Fruit fly (Drosophila melanogaster) whole organism, wandering third instar larva: ENCODE results near the gene Rcd4.

Source experiments
- CG32264 ChIP-seq: fragments of 200-800 bp; sonication (Bioruptor generic); optimal IDR thresholded peaks from 2 replicates; lab custom pipeline; 2016; ENCODE audit warnings: missing biosample characterization, missing genetic modification characterization
- CG9705 ChIP-seq: fragments of 200-800 bp; sonication (Bioruptor generic); optimal IDR thresholded peaks from 2 replicates; lab custom pipeline; 2018; ENCODE audit warnings: missing biosample characterization, mild to moderate bottlenecking, missing genetic modification characterization
- Dfd ChIP-seq: fragments of >200 bp; optimal IDR thresholded peaks from 2 replicates; lab custom pipeline; 2017; ENCODE audit warnings: missing biosample characterization, missing genetic modification characterization
- GATAd ChIP-seq: sonication (Bioruptor generic); optimal IDR thresholded peaks from 2 replicates; lab custom pipeline; 2016; ENCODE audit warnings: missing biosample characterization, missing genetic modification characterization
- HLH106 ChIP-seq: fragments of 200-800 bp; optimal IDR thresholded peaks from 3 replicates; lab custom pipeline; 2019; ENCODE audit warnings: missing biosample characterization, mild to moderate bottlenecking, missing genetic modification characterization, moderate library complexity
- dl ChIP-seq, 2 experiments: fragments of 175-275, 200-275 bp in 1 of 2; fragments of 200-275 bp in 1 of 2; sonication (Bioruptor generic); optimal IDR thresholded peaks; lab custom pipeline; 2018; ENCODE audit warnings: mild to moderate bottlenecking in 2 of 2, missing biosample characterization in 2 of 2, missing genetic modification characterization in 2 of 2, moderate library complexity in 2 of 2; ENCODE audit not compliant: partially characterized antibody in 2 of 2, insufficient read depth in 1 of 2
- foxo ChIP-seq, 2 experiments: fragments of 200-800 bp; sonication (Bioruptor generic); optimal IDR thresholded peaks; 2 replicates in 1 of 2; 3 replicates in 1 of 2; lab custom pipeline; 2016 to 2017; ENCODE audit warnings: missing biosample characterization in 2 of 2, missing genetic modification characterization in 2 of 2
- pan ChIP-seq: fragments of >200 bp; optimal IDR thresholded peaks from 2 replicates; lab custom pipeline; 2017
- usp ChIP-seq: fragments of >200 bp; optimal IDR thresholded peaks from 2 replicates; lab custom pipeline; 2017; ENCODE audit warnings: missing biosample characterization, missing genetic modification characterization

DNA sequence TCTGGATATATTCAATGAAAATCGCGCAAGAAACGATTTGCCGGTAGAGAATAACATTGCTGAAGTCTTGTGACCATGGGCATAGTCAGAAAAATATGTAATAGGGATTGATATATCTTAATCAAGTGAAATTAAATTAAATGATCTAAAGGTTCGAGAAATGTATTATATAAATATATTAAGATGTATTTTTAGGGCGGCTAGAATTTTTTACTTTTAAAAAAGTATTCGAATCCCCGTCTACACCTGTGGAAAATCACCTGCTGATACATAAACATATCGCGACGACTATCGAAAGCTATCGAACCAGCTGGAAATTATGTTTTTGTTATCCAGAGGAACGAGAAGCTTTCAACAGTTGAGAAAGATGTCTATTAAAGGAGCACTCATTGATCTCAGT lies 5.9 kb upstream of the Rcd4 start, which contains the start of the genes CG13390 and CG17294:
- TF ChIP-seq Dfd (no peak), dl (GFP tag; optimal IDR thresholded peaks at IDR 0.05; lab: Kevin White, UChicago; ENCODE audit: insufficient read depth in 1 of 2, partially characterized antibody in 2 of 2) (no peak), CG9705 (GFP tag; lab: Kevin White, UChicago) (peak; percentile 99), CG32264 (GFP tag; lab: Kevin White, UChicago) (peak; percentile 95), GATAd (GFP tag; lab: Kevin White, UChicago) (peak; percentile 95), foxo (GFP tag; optimal IDR thresholded peaks at IDR 0.05; lab: Kevin White, UChicago) (peak; percentile 87 to 100), usp (no peak), pan (lab: Kevin White, UChicago) (no peak), HLH106 (peak; percentile 100)
